Fruit fly (Drosophila melanogaster) S2 (cell line): Measurements from ENCODE around the gene CG33159.

Source experiments
- CG8478 ChIP-seq: fragments of >200 bp; optimal IDR thresholded peaks from 2 replicates; lab custom pipeline; 2018
- CTCF ChIP-seq, 2 experiments: fragments of >200 bp; optimal IDR thresholded peaks; 2 replicates each; lab custom pipeline; 2018

The CG33159 gene

dm6 chr3L:3184104-3184503, 20.1 kb downstream of the CG33159 start, which contains the start of gene CG42494:
Gene CG42494, plus strand, starts transcription at chr3L:3184404.
- TF ChIP-seq CTCF (optimal IDR thresholded peaks at IDR 0.05; lab: Kevin White, UChicago): no peak
- TF ChIP-seq CG8478 (lab: Kevin White, UChicago): no peak

dm6 chr3L:3179474-3179873, 24.8 kb downstream of the CG33159 start:
- TF ChIP-seq CTCF (optimal IDR thresholded peaks at IDR 0.05; lab: Kevin White, UChicago) (no peak), CG8478 (lab: Kevin White, UChicago) (no peak)

- TF ChIP-seq CG8478 (lab: Kevin White, UChicago) (no peak), CTCF (optimal IDR thresholded peaks at IDR 0.05; lab: Kevin White, UChicago) (peak in 1 of 2 experiments; percentile 46)
Observed at dm6 chr3L:3178530-3179096, 25.6 kb downstream of the CG33159 start, which contains the start of the genes MnM and Girdin. Gene MnM, minus strand, starts transcription at chr3L:3178580. Gene Girdin, plus strand, starts transcription at chr3L:3178930.

DNA sequence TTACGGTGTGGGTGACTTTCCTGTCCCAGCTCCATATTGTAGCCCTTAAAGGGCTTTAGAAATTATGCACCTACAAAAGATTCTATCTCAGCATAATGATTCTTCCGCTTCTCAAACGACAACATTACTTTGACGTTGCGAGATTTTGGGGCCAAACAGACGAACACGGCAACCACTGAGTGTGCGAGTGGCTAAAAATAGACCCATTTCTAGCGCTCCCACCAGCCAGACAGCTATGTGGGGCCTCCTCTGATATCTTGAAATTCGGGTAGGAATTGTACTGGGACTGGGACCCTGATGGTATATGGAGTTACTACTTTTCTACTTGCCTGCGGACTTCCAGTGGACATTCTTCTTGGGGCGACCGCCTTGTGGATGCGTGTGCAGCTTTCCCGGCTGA, 26.4 kb downstream of the CG33159 start:
- no peak for TF ChIP-seq CG8478 (lab: Kevin White, UChicago)

dm6 chr3L:3172445-3172844, 31.8 kb downstream of the CG33159 start, which contains the start of gene CG14963:
Gene CG14963, minus strand, starts transcription at chr3L:3172545.
- TF ChIP-seq CG8478 (lab: Kevin White, UChicago) (no peak), CTCF (optimal IDR thresholded peaks at IDR 0.05; lab: Kevin White, UChicago) (no peak)

DNA sequence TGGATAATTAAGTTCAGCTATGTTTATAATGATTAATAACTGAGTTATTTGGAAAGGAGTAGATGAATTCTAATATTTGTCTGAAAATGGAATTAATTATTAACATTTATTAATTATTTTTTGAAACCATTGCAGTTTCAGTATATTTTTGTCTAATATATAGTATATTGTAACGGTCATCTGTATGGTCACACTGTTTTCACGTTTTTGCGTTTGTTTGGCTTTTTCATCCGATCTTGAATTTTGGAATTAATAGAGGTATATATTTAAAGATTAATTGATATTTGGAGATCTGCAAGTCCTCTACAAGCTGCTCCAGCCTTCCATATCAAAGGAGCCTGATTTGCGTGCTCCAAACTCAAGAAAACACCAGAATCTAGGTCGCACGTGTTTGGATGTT, 35.1 kb downstream of the CG33159 start, which contains the start of the genes CG32278 and CG32281:
Gene CG32278 (plus strand): TSS at position 180 of the 400 bp plus-strand sequence.
Gene CG32281 (plus strand): TSS at position 269 of the 400 bp plus-strand sequence.
- TF ChIP-seq CG8478 (lab: Kevin White, UChicago) (no peak), CTCF (optimal IDR thresholded peaks at IDR 0.05; lab: Kevin White, UChicago) (no peak)

dm6 chr3L:3166200-3166695, 38.0 kb downstream of the CG33159 start, which contains the start of gene Asciz:
Gene Asciz, minus strand, starts transcription at chr3L:3166250.
- TF ChIP-seq CTCF (optimal IDR thresholded peaks at IDR 0.05; lab: Kevin White, UChicago): no peak
- no peak for TF ChIP-seq CG8478 (lab: Kevin White, UChicago)

- no peak for TF ChIP-seq CG8478 (lab: Kevin White, UChicago)
- no peak for TF ChIP-seq CTCF (optimal IDR thresholded peaks at IDR 0.05; lab: Kevin White, UChicago)
Observed at dm6 chr3L:3165399-3165798, 38.8 kb downstream of the CG33159 start.

DNA sequence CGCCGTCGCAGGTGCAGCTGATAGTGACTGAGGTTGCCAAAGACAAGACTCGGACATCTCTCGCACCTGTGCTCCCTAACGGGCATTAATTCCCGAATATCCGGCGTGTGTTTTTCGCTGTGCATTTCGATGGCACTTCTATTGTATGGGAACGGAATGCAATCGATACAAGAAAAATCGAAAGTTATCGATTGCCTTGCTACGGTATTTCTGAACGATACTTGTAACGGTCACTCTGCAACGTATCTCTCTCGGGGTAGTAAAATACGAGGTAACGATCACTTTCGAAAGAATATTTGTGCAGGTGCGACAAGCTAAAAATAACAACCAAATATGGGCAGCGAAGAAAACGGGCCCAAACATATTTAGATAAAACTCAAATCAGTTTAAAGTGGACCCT, 39.3 kb downstream of the CG33159 start, which contains the start of gene CG32280:
Gene CG32280 (plus strand): TSS at position 231 of the 400 bp plus-strand sequence.
- no peak for TF ChIP-seq CG8478 (lab: Kevin White, UChicago)
- no peak for TF ChIP-seq CTCF (optimal IDR thresholded peaks at IDR 0.05; lab: Kevin White, UChicago)

DNA sequence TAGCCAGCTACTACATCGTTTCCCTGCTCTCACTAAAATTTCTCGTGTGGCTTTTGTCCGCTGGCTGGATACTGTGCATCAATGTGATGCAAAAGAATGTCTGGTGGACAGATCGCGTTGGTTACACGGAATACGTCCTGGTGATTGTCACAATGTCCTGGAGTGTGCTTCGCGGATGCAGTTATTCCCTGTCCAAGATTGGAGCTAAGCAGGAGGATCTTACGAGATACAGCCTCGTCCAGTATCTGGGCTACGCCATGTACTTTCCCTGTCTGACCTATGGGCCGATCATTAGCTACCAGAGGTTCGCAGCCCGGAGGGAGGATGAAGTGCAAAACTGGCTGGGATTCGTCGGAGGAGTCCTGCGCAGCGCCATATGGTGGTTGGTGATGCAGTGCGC, 41.7 kb downstream of the CG33159 start:
- TF ChIP-seq CTCF (optimal IDR thresholded peaks at IDR 0.05; lab: Kevin White, UChicago): no peak

- no peak for TF ChIP-seq CTCF (optimal IDR thresholded peaks at IDR 0.05; lab: Kevin White, UChicago)
- no peak for TF ChIP-seq CG8478 (lab: Kevin White, UChicago)
Observed at dm6 chr3L:3161968-3162367, 42.3 kb downstream of the CG33159 start, which contains the start of gene rasp. Gene rasp, plus strand, starts transcription at chr3L:3162180.

dm6 chr3L:3159309-3160194, 44.7 kb downstream of the CG33159 start, which contains the start of the genes ND-30 and CG15812:
Gene ND-30, minus strand, starts transcription at chr3L:3159578.
Gene CG15812, plus strand, starts transcription at chr3L:3159991.
- TF ChIP-seq CG8478 (lab: Kevin White, UChicago): no peak
- TF ChIP-seq CTCF (optimal IDR thresholded peaks at IDR 0.05; lab: Kevin White, UChicago): no peak

DNA sequence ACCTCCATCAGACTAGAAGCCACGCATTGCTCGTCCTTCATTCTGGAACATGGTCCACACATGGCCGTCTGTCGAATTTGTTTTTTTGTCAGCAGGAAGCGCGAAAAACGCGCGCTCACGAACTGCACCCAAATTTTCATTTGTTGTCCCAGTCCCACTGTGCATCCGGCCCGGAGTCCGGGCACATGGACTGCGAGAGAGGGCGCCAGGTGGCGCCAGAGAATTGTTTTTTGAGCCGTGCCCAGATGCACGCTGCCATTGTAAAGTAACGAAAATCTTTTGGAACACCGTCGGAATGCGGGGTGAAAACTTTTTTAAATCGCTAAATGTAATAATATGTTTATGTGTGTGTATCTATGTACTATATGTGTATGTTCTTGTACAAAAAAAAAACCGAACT, 46.6 kb downstream of the CG33159 start:
- TF ChIP-seq CG8478 (lab: Kevin White, UChicago): no peak
- TF ChIP-seq CTCF (optimal IDR thresholded peaks at IDR 0.05; lab: Kevin White, UChicago): peak; percentile 50 to 59
